Worm (Caenorhabditis elegans) whole organism, L1 larva: ENCODE results near the gene C38C3.4.

Source experiments
- ama-1 ChIP-seq: fragments of 150-350 bp; optimal IDR thresholded peaks from 2 replicates; lab custom pipeline; 2014
- ceh-8 ChIP-seq: fragments of 200-800 bp; sonication (Bioruptor generic); optimal IDR thresholded peaks from 2 replicates; lab custom pipeline; 2018; ENCODE audit warnings: mild to moderate bottlenecking, missing genetic modification characterization, moderate library complexity, missing compliant biosample characterization
- dpl-1 ChIP-seq, 3 experiments: fragments of 150-350 bp in 2 of 3; sonication (generic microtip) in 1 of 3; optimal IDR thresholded peaks; 2 replicates each; lab custom pipeline; 2014 to 2017; ENCODE audit warnings: missing biosample characterization in 3 of 3, missing genetic modification characterization in 3 of 3, missing genetic modification reagents in 3 of 3
- hpl-2 ChIP-seq: fragments of 150-350 bp; optimal IDR thresholded peaks from 2 replicates; lab custom pipeline; 2014; ENCODE audit warnings: missing biosample characterization, missing genetic modification reagents, missing genetic modification characterization
- lin-35 ChIP-seq, 2 experiments: fragments of 150-350 bp; optimal IDR thresholded peaks; 2 replicates each; lab custom pipeline; 2014; ENCODE audit warnings: missing biosample characterization in 2 of 2, missing genetic modification characterization in 2 of 2, missing genetic modification reagents in 2 of 2
- lin-39 ChIP-seq: fragments of 150-350 bp; optimal IDR thresholded peaks from 2 replicates; lab custom pipeline; 2014; ENCODE audit warnings: missing biosample characterization, missing genetic modification reagents, missing genetic modification characterization
- nhr-19 ChIP-seq: fragments of 200-800 bp; sonication (Bioruptor generic); conservative IDR thresholded peaks from 2 replicates; pipeline ENCODE4 v1.3.6; 2022; ENCODE audit warnings: missing genetic modification characterization, missing compliant biosample characterization
- nhr-237 ChIP-seq: fragments of 150-350 bp; optimal IDR thresholded peaks from 2 replicates; lab custom pipeline; 2014; ENCODE audit warnings: missing biosample characterization, missing genetic modification characterization
- nhr-77 ChIP-seq: fragments of 150-350 bp; optimal IDR thresholded peaks from 2 replicates; lab custom pipeline; 2014; ENCODE audit warnings: missing biosample characterization, missing genetic modification characterization
- nhr-90 ChIP-seq: sonication (generic microtip); optimal IDR thresholded peaks from 2 replicates; lab custom pipeline; 2016; ENCODE audit warnings: mild to moderate bottlenecking, missing genetic modification characterization, missing compliant biosample characterization; ENCODE audit not compliant: poor library complexity
- pag-3 ChIP-seq: sonication (generic microtip); optimal IDR thresholded peaks from 2 replicates; lab custom pipeline; 2017; ENCODE audit warnings: missing genetic modification characterization, mild to moderate bottlenecking, missing compliant biosample characterization, antibody characterized with exemption, borderline replicate concordance; ENCODE audit not compliant: insufficient read depth
- sptf-1 ChIP-seq: fragments of 150-350 bp; optimal IDR thresholded peaks from 2 replicates; lab custom pipeline; 2014; ENCODE audit warnings: missing biosample characterization, missing genetic modification characterization
- unc-86 ChIP-seq: sonication (generic microtip); optimal IDR thresholded peaks from 2 replicates; lab custom pipeline; 2016; ENCODE audit warnings: missing genetic modification characterization, missing compliant biosample characterization
- zag-1 ChIP-seq: fragments of 150-350 bp; optimal IDR thresholded peaks from 2 replicates; lab custom pipeline; 2014; ENCODE audit warnings: missing biosample characterization, missing genetic modification characterization

DNA sequence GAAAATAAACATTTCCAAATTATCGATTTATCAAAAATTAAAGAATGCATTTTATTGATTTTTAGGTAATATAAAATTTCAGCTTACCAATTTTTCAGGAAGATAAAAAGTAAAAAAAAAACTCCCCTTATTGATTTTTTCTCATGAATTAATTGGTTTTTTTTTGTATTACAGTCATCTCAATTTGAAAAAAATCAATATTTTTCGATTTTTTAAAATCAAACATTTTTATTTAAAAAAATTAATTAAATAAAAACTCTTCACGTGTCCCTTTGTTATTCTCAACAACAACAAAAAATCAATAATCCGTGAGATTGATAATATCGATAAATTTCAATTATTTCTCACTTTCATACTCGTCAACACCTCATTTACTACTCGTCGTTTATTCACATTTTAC lies 13.5 kb downstream of the C38C3.4 start, which contains the start of gene C38C3.3:
- TF ChIP-seq ceh-8 (GFP tag; lab: Kevin White, UChicago): no peak
- no peak for TF ChIP-seq dpl-1 (GFP tag; optimal IDR thresholded peaks at IDR 0.05; lab: Kevin White, UChicago)
- no peak for TF ChIP-seq zag-1
- TF ChIP-seq pag-3 (tag; lab: Kevin White, UChicago): no peak
- TF ChIP-seq lin-39: no peak
- no peak for TF ChIP-seq unc-86 (tag; lab: Kevin White, UChicago)
- no peak for TF ChIP-seq nhr-90 (tag; lab: Kevin White, UChicago)
- TF ChIP-seq hpl-2: no peak
- no peak for TF ChIP-seq ama-1 (lab: Kevin White, UChicago)
- no peak for TF ChIP-seq lin-35 (GFP tag; optimal IDR thresholded peaks at IDR 0.05; lab: Kevin White, UChicago)
- TF ChIP-seq nhr-19: no peak
- no peak for TF ChIP-seq sptf-1 (tag; lab: Kevin White, UChicago)
- no peak for TF ChIP-seq nhr-77 (tag; lab: Kevin White, UChicago)
- no peak for TF ChIP-seq nhr-237
